Worm (Caenorhabditis elegans): Measurements from ENCODE around the gene C45B11.2.

ce11 chrV:11051921-11052320, 9.4 kb downstream of the C45B11.2 start, which contains the start of gene T04C12.33:
- TF ChIP-seq med-1 (GFP tag; optimal IDR thresholded peaks at IDR 0.05; ENCODE audit: insufficient read depth) (no peak), flt-1 (GFP tag; IDR thresholded peaks at IDR 0.05) (no peak), cog-1 (tag; optimal IDR thresholded peaks at IDR 0.05) (no peak)
